Worm (Caenorhabditis elegans) whole organism, mixed stage, embryonic: Measurements from ENCODE around the gene Y59H11AM.1.

Source experiments
- elt-1 ChIP-seq: sonication (generic microtip); optimal IDR thresholded peaks from 2 replicates; lab custom pipeline; 2017; ENCODE audit warnings: missing genetic modification characterization, mild to moderate bottlenecking, missing compliant biosample characterization, antibody characterized with exemption, moderate library complexity, borderline replicate concordance; ENCODE audit not compliant: insufficient read depth
- elt-3 ChIP-seq: fragments of 150-350 bp; optimal IDR thresholded peaks from 2 replicates; lab custom pipeline; 2014; ENCODE audit warnings: missing biosample characterization, missing genetic modification characterization
- flh-1 ChIP-seq: fragments of 200-800 bp; sonication (Bioruptor generic); optimal IDR thresholded peaks from 2 replicates; lab custom pipeline; 2018; ENCODE audit warnings: mild to moderate bottlenecking, missing genetic modification characterization, moderate library complexity, missing compliant biosample characterization
- nhr-2 ChIP-seq: fragments of 150-350 bp; optimal IDR thresholded peaks from 2 replicates; lab custom pipeline; 2014; ENCODE audit warnings: missing biosample characterization, missing genetic modification characterization
- nhr-237 ChIP-seq: fragments of 150-350 bp; optimal IDR thresholded peaks from 2 replicates; lab custom pipeline; 2014; ENCODE audit warnings: missing biosample characterization, missing genetic modification characterization
- nhr-76 ChIP-seq: sonication (generic microtip); optimal IDR thresholded peaks from 2 replicates; lab custom pipeline; 2017; ENCODE audit warnings: missing biosample characterization, missing genetic modification characterization
- sem-2 ChIP-seq: fragments of 200-800 bp; sonication (Bioruptor generic); optimal IDR thresholded peaks from 2 replicates; lab custom pipeline; 2018; ENCODE audit warnings: mild to moderate bottlenecking, missing genetic modification characterization, missing compliant biosample characterization
- unc-39 ChIP-seq: fragments of 150-350 bp; optimal IDR thresholded peaks from 2 replicates; lab custom pipeline; 2014; ENCODE audit warnings: missing biosample characterization, missing genetic modification characterization
- zip-8 ChIP-seq: fragments of 150-350 bp; optimal IDR thresholded peaks from 2 replicates; lab custom pipeline; 2014; ENCODE audit warnings: missing biosample characterization, missing genetic modification characterization
- ztf-11 ChIP-seq: fragments of 150-350 bp; optimal IDR thresholded peaks from 2 replicates; lab custom pipeline; 2014; ENCODE audit warnings: missing biosample characterization, missing genetic modification characterization

ce11 chrIV:8523981-8524380 lies 47.3 kb upstream of the Y59H11AM.1 start:
- TF ChIP-seq nhr-76 (tag; lab: Kevin White, UChicago) (no peak), elt-1 (tag; lab: Kevin White, UChicago) (no peak), nhr-237 (no peak), unc-39 (tag; lab: Kevin White, UChicago) (no peak), flh-1 (GFP tag; lab: Kevin White, UChicago) (no peak), nhr-2 (tag; lab: Kevin White, UChicago) (no peak), ztf-11 (tag; lab: Kevin White, UChicago) (no peak), zip-8 (tag; lab: Kevin White, UChicago) (no peak), elt-3 (tag; lab: Kevin White, UChicago) (no peak), sem-2 (GFP tag; lab: Kevin White, UChicago) (no peak)
